Fruit fly (Drosophila melanogaster): ENCODE results near the gene Srx.

The Srx gene

dm6 chrX:17833986-17834385 is 22.8 kb upstream of the Srx start:
- TF ChIP-seq CTCF (optimal IDR thresholded peaks at IDR 0.05) (no peak), CG8478 (optimal IDR thresholded peaks at IDR 0.05) (no peak)

- no peak for TF ChIP-seq CG8478 (optimal IDR thresholded peaks at IDR 0.05)
- no peak for TF ChIP-seq CTCF (optimal IDR thresholded peaks at IDR 0.05)
Observed at dm6 chrX:17834754-17835153, 22.0 kb upstream of the Srx start.

- no peak for TF ChIP-seq CTCF (optimal IDR thresholded peaks at IDR 0.05)
- TF ChIP-seq CG8478 (optimal IDR thresholded peaks at IDR 0.05), result no peak
Observed at dm6 chrX:17836420-17836932, 20.3 kb upstream of the Srx start.

- TF ChIP-seq CTCF (optimal IDR thresholded peaks at IDR 0.05), result peak in 1 of 2 experiments; percentile 47
- no peak for TF ChIP-seq CG8478 (optimal IDR thresholded peaks at IDR 0.05)
Observed at dm6 chrX:17841923-17842322, 14.9 kb upstream of the Srx start, which contains the start of gene Taf9. Gene Taf9 (plus strand): TSS chrX:17842161.

- no peak for TF ChIP-seq CTCF (optimal IDR thresholded peaks at IDR 0.05)
- TF ChIP-seq CG8478 (optimal IDR thresholded peaks at IDR 0.05), result no peak
Observed at dm6 chrX:17844623-17845022, 12.2 kb upstream of the Srx start, which contains the start of the genes CG8142 and Ucp4A. Gene CG8142 (minus strand): TSS chrX:17844704. Gene Ucp4A (plus strand): TSS chrX:17844949.

dm6 chrX:17845820-17846379 is 10.9 kb upstream of the Srx start:
- no peak for TF ChIP-seq CG8478 (optimal IDR thresholded peaks at IDR 0.05)

dm6 chrX:17850179-17850578 is 6.6 kb upstream of the Srx start, which contains the start of the genes CG15814 and Spt7:
Gene CG15814 (minus strand): TSS chrX:17850342.
Gene Spt7 (plus strand): TSS chrX:17850460.
- TF ChIP-seq CG8478 (optimal IDR thresholded peaks at IDR 0.05), result no peak
- TF ChIP-seq CTCF (optimal IDR thresholded peaks at IDR 0.05), result peak; percentile 33 to 47

- TF ChIP-seq CTCF (optimal IDR thresholded peaks at IDR 0.05), result no peak
- no peak for TF ChIP-seq CG8478 (optimal IDR thresholded peaks at IDR 0.05)
Observed at dm6 chrX:17852457-17852856, 4.3 kb upstream of the Srx start, which contains the start of gene CG32554. Gene CG32554 (minus strand): TSS chrX:17852685.

- TF ChIP-seq CTCF (optimal IDR thresholded peaks at IDR 0.05) (no peak), CG8478 (optimal IDR thresholded peaks at IDR 0.05) (no peak)
Observed at dm6 chrX:17856029-17856428, 745 bp upstream of the Srx start, which contains the start of gene Mco4. Gene Mco4 (minus strand): TSS chrX:17856129.

dm6 chrX:17857809-17858208 is 1.0 kb downstream of the Srx start:
- TF ChIP-seq CG8478 (optimal IDR thresholded peaks at IDR 0.05), result no peak
- no peak for TF ChIP-seq CTCF (optimal IDR thresholded peaks at IDR 0.05)

- TF ChIP-seq CG8478 (optimal IDR thresholded peaks at IDR 0.05) (no peak), CTCF (optimal IDR thresholded peaks at IDR 0.05) (no peak)
Observed at dm6 chrX:17860711-17861110, 3.9 kb downstream of the Srx start, which contains the start of the genes Arp8 and CG6769. Gene Arp8 (minus strand): TSS chrX:17860800. Gene CG6769 (plus strand): TSS chrX:17861002.

- TF ChIP-seq CG8478 (optimal IDR thresholded peaks at IDR 0.05) (no peak), CTCF (optimal IDR thresholded peaks at IDR 0.05) (no peak)
Observed at dm6 chrX:17865103-17865502, 8.3 kb downstream of the Srx start.

- TF ChIP-seq CTCF (optimal IDR thresholded peaks at IDR 0.05), result peak in 1 of 2 experiments; percentile 65
- no peak for TF ChIP-seq CG8478 (optimal IDR thresholded peaks at IDR 0.05)
Observed at dm6 chrX:17870614-17871394, 14.0 kb downstream of the Srx start.

dm6 chrX:17872310-17872709 is 15.5 kb downstream of the Srx start:
- no peak for TF ChIP-seq CG8478 (optimal IDR thresholded peaks at IDR 0.05)
- TF ChIP-seq CTCF (optimal IDR thresholded peaks at IDR 0.05), result no peak

dm6 chrX:17873329-17873728 is 16.6 kb downstream of the Srx start:
- TF ChIP-seq CG8478 (optimal IDR thresholded peaks at IDR 0.05) (no peak), CTCF (optimal IDR thresholded peaks at IDR 0.05) (no peak)
